Worm (Caenorhabditis elegans): ENCODE results near the gene cutl-21.

DNA sequence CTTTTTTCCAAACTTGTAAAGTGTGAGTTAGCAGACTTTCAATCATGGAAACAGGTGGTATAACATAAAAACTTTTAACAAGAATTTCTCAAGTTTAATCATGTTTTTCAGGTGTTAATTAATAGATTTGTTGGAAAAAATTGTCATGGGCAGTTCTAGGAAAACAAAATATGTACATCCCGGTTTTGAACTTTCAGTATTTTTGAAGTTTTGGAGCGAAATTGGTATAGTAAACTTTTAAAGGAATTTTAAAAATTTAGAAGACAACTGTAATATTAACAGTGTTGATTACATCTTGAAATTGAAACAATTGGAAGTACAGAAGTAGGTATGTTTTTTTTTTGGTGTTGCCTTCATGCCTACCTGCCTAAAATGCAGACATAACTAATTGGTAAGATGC lies 9.5 kb upstream of the cutl-21 start:
- TF ChIP-seq hlh-15 (tag; optimal IDR thresholded peaks at IDR 0.05) (no peak), npax-4 (tag; optimal IDR thresholded peaks at IDR 0.05) (no peak), ama-1 (optimal IDR thresholded peaks at IDR 0.05) (no peak), ceh-19 (GFP tag; optimal IDR thresholded peaks at IDR 0.05) (no peak), K02D7.2 (tag; optimal IDR thresholded peaks at IDR 0.05) (no peak), nhr-11 (tag; optimal IDR thresholded peaks at IDR 0.05) (no peak), unc-55 (GFP tag; optimal IDR thresholded peaks at IDR 0.05) (no peak), hlh-8 (tag; optimal IDR thresholded peaks at IDR 0.05) (no peak), pqm-1 (tag; optimal IDR thresholded peaks at IDR 0.05) (no peak), Y22D7AL.16 (tag; optimal IDR thresholded peaks at IDR 0.05) (no peak), pha-4 (tag; optimal IDR thresholded peaks at IDR 0.05) (no peak)
